Fruit fly (Drosophila melanogaster): ENCODE data around the gene CG9213.

The CG9213 gene

DNA sequence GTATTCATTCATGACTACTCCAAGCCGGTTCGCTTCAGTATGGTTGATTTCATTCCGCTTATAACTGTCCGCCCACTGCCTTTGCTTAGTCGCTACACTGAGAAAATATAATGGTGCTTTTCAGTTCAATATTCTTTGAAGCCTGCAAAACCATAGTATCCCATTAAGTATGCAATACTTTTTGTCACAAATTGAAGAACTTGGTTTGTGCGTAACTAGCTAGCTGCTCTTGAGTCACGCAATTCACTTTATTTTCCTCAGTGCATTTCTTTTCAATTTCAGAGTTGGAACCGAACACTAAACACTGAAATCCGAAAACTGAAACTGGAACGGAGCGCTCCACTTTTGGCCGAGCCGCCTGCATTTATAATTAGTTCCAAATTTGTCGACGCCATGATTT, 25.4 kb upstream of the CG9213 start (continued):
- TF ChIP-seq slou (GFP tag; optimal IDR thresholded peaks at IDR 0.05) (no peak), CG12236 (GFP tag; optimal IDR thresholded peaks at IDR 0.05) (no peak), bbx (GFP tag; IDR thresholded peaks at IDR 0.05; ENCODE audit: partially characterized antibody) (no peak), mld (GFP tag; IDR thresholded peaks at IDR 0.05; ENCODE audit: partially characterized antibody) (no peak), Scr (GFP tag; IDR thresholded peaks at IDR 0.05; ENCODE audit: partially characterized antibody) (no peak), CG32767 (GFP tag; IDR thresholded peaks at IDR 0.05) (peak; percentile 43), maf-S (GFP tag; optimal IDR thresholded peaks at IDR 0.05) (peak; percentile 34), CG17568 (GFP tag; optimal IDR thresholded peaks at IDR 0.05) (no peak), CG10431 (GFP tag; optimal IDR thresholded peaks at IDR 0.05) (no peak), CG18599 (GFP tag; optimal IDR thresholded peaks at IDR 0.05) (peak; percentile 57), Bgb (GFP tag; IDR thresholded peaks at IDR 0.05; ENCODE audit: partially characterized antibody) (no peak), zfh2 (GFP tag; optimal IDR thresholded peaks at IDR 0.05) (peak; percentile 47), Fer3 (tag; optimal IDR thresholded peaks at IDR 0.05) (peak; percentile 45), Pdp1 (GFP tag; optimal IDR thresholded peaks at IDR 0.05) (peak; percentile 41 to 61), CG7987 (GFP tag; optimal IDR thresholded peaks at IDR 0.05) (no peak), CG1529 (GFP tag; optimal IDR thresholded peaks at IDR 0.05) (peak; percentile 23), CG7963 (GFP tag; IDR thresholded peaks at IDR 0.05; ENCODE audit: partially characterized antibody) (no peak), dm (GFP tag; optimal IDR thresholded peaks at IDR 0.05) (no peak), shn (GFP tag; optimal IDR thresholded peaks at IDR 0.05) (peak; percentile 26), CG10147 (GFP tag; optimal IDR thresholded peaks at IDR 0.05) (peak; percentile 48), CG13296 (GFP tag; optimal IDR thresholded peaks at IDR 0.05) (peak; percentile 39), CG33213 (GFP tag; optimal IDR thresholded peaks at IDR 0.05) (peak; percentile 43), CG4707 (GFP tag; optimal IDR thresholded peaks at IDR 0.05) (no peak), E2f1 (GFP tag; IDR thresholded peaks at IDR 0.05) (peak; percentile 59), lilli (GFP tag; optimal IDR thresholded peaks at IDR 0.05) (peak; percentile 54), Asciz (GFP tag; optimal IDR thresholded peaks at IDR 0.05) (peak; percentile 31), HLHmδ (GFP tag; optimal IDR thresholded peaks at IDR 0.05) (no peak), odd (GFP tag; optimal IDR thresholded peaks at IDR 0.05) (peak; percentile 26), Lim3 (GFP tag; IDR thresholded peaks at IDR 0.05) (no peak), Gsc (GFP tag; IDR thresholded peaks at IDR 0.05) (no peak), ash1 (GFP tag; optimal IDR thresholded peaks at IDR 0.05) (no peak), CG9215 (GFP tag; IDR thresholded peaks at IDR 0.05) (peak; percentile 86), pb (GFP tag; optimal IDR thresholded peaks at IDR 0.05) (no peak), CG3726 (GFP tag; IDR thresholded peaks at IDR 0.05) (no peak; the same call in 2 of the 3 replicates), cg (GFP tag; optimal IDR thresholded peaks at IDR 0.05) (no peak), CG17361 (GFP tag; IDR thresholded peaks at IDR 0.05) (peak; percentile 53; the same call in 2 of the 3 replicates), nerfin-1 (tag; optimal IDR thresholded peaks at IDR 0.05) (peak; percentile 27), CG3281 (GFP tag; optimal IDR thresholded peaks at IDR 0.05) (peak; percentile 8), phol (tag; optimal IDR thresholded peaks at IDR 0.05) (peak; percentile 60), CG30431 (GFP tag; optimal IDR thresholded peaks at IDR 0.05) (peak; percentile 27), CG12155 (GFP tag; optimal IDR thresholded peaks at IDR 0.05) (peak; percentile 25), croc (GFP tag; conservative IDR thresholded peaks at IDR 0.05) (0 out of 3 replicates have a peak, but pooled peaks have one; percentile 14), sisA (GFP tag; IDR thresholded peaks at IDR 0.05) (peak; percentile 61), Oaz (GFP tag; IDR thresholded peaks at IDR 0.05) (peak; percentile 43; the same call in 1 of the 2 replicates), otp (GFP tag; IDR thresholded peaks at IDR 0.05) (0 out of 3 replicates have a peak, but pooled peaks have one; percentile 29), danr (GFP tag; IDR thresholded peaks at IDR 0.05) (peak; percentile 26; the same call in 1 of the 2 replicates), CG3847 (GFP tag; IDR thresholded peaks at IDR 0.05) (peak; percentile 42; the same call in 1 of the 2 replicates), org-1 (GFP tag; optimal IDR thresholded peaks at IDR 0.05) (peak; percentile 30), CG30403 (GFP tag; optimal IDR thresholded peaks at IDR 0.05) (peak; percentile 47), CG3407 (GFP tag; optimal IDR thresholded peaks at IDR 0.05) (no peak)
